Fruit fly (Drosophila melanogaster): ENCODE data around the gene CG15721.

Gene CG15721

dm6 chrX:12939951-12940350 lies 30.6 kb upstream of the CG15721 start (continued):
- TF ChIP-seq CG15336 (GFP tag; IDR thresholded peaks at IDR 0.05) = no peak
- TF ChIP-seq CG10631 (GFP tag; optimal IDR thresholded peaks at IDR 0.05) = no peak
- no peak; the same call in 2 of the 3 replicates for TF ChIP-seq CG6163 (GFP tag; IDR thresholded peaks at IDR 0.05)
- TF ChIP-seq svp (GFP tag) = peak; percentile 57
- TF ChIP-seq Sox102F (GFP tag; optimal IDR thresholded peaks at IDR 0.05) = no peak
- TF ChIP-seq CG32006 (GFP tag; optimal IDR thresholded peaks at IDR 0.05) = no peak
- TF ChIP-seq CG6808 (GFP tag; optimal IDR thresholded peaks at IDR 0.05) = no peak
- no peak for TF ChIP-seq CG9139 (GFP tag; optimal IDR thresholded peaks at IDR 0.05)
- TF ChIP-seq CG7368 (GFP tag; optimal IDR thresholded peaks at IDR 0.05) = no peak
- peak in 1 of 2 experiments; percentile 4 for TF ChIP-seq ss (GFP tag; optimal IDR thresholded peaks at IDR 0.05)
- no peak for TF ChIP-seq vri (GFP tag; optimal IDR thresholded peaks at IDR 0.05)
- TF ChIP-seq Hr4 (GFP tag; optimal IDR thresholded peaks at IDR 0.05) = peak; percentile 1
- no peak for TF ChIP-seq CG34406 (GFP tag; optimal IDR thresholded peaks at IDR 0.05)
- peak; percentile 8 for TF ChIP-seq CG31627 (GFP tag; optimal IDR thresholded peaks at IDR 0.05)
- no peak for TF ChIP-seq CG11902 (GFP tag; optimal IDR thresholded peaks at IDR 0.05)
- no peak for TF ChIP-seq CG11762 (GFP tag; optimal IDR thresholded peaks at IDR 0.05; ENCODE audit: insufficient read depth)
- TF ChIP-seq CG1621 (tag; optimal IDR thresholded peaks at IDR 0.05) = no peak
- peak; percentile 6 for TF ChIP-seq Hr39 (GFP tag; optimal IDR thresholded peaks at IDR 0.05)
- no peak for TF ChIP-seq CG16779 (tag; optimal IDR thresholded peaks at IDR 0.05)
- peak; percentile 18 for TF ChIP-seq Smox (GFP tag; optimal IDR thresholded peaks at IDR 0.05)
- no peak for TF ChIP-seq CG8119 (GFP tag; IDR thresholded peaks at IDR 0.05)
- TF ChIP-seq Lpt (GFP tag; optimal IDR thresholded peaks at IDR 0.05) = no peak
- TF ChIP-seq esn (GFP tag; optimal IDR thresholded peaks at IDR 0.05) = peak; percentile 19
- TF ChIP-seq Eip75B (GFP tag; optimal IDR thresholded peaks at IDR 0.05) = no peak
- TF ChIP-seq OdsH (GFP tag; optimal IDR thresholded peaks at IDR 0.05) = peak; percentile 24
- TF ChIP-seq CG10669 (GFP tag; optimal IDR thresholded peaks at IDR 0.05) = peak; percentile 16
- no peak for TF ChIP-seq fkh (GFP tag; optimal IDR thresholded peaks at IDR 0.05)
- no peak for TF ChIP-seq Sox15 (GFP tag; optimal IDR thresholded peaks at IDR 0.05)
- TF ChIP-seq fd85E (GFP tag; optimal IDR thresholded peaks at IDR 0.05) = no peak
- TF ChIP-seq CG11294 (GFP tag; IDR thresholded peaks at IDR 0.05) = no peak
- no peak for TF ChIP-seq cyc (GFP tag; optimal IDR thresholded peaks at IDR 0.05)
- peak; percentile 0 for TF ChIP-seq Sox14 (GFP tag; optimal IDR thresholded peaks at IDR 0.05)
- peak; percentile 17 for TF ChIP-seq lz (GFP tag; optimal IDR thresholded peaks at IDR 0.05)
- TF ChIP-seq Ets21C (GFP tag; optimal IDR thresholded peaks at IDR 0.05) = no peak
- no peak for TF ChIP-seq CG6854 (GFP tag; optimal IDR thresholded peaks at IDR 0.05)
- TF ChIP-seq salr (GFP tag; optimal IDR thresholded peaks at IDR 0.05) = no peak
- TF ChIP-seq Met (GFP tag; optimal IDR thresholded peaks at IDR 0.05) = peak; percentile 25

- peak; percentile 20 for TF ChIP-seq svp (GFP tag)
- TF ChIP-seq CG3919 (GFP tag; optimal IDR thresholded peaks at IDR 0.05) = no peak
These were observed 30.1 kb upstream of the CG15721 start for dm6 chrX:12940396-12940795.

- no peak for TF ChIP-seq Hr39 (GFP tag; optimal IDR thresholded peaks at IDR 0.05)
- TF ChIP-seq CG6163 (GFP tag; IDR thresholded peaks at IDR 0.05) = no peak
- TF ChIP-seq CG10631 (GFP tag; optimal IDR thresholded peaks at IDR 0.05) = no peak
- no peak for TF ChIP-seq CG1621 (tag; optimal IDR thresholded peaks at IDR 0.05)
- TF ChIP-seq CG34406 (GFP tag; optimal IDR thresholded peaks at IDR 0.05) = no peak
- no peak for TF ChIP-seq CG3919 (GFP tag; optimal IDR thresholded peaks at IDR 0.05)
- TF ChIP-seq CG8119 (GFP tag; IDR thresholded peaks at IDR 0.05) = no peak
- TF ChIP-seq CG8632 (GFP tag; optimal IDR thresholded peaks at IDR 0.05) = no peak
These were observed 22.8 kb upstream of the CG15721 start for dm6 chrX:12947670-12948069.

All from whole organism, prepupa.